Fruit fly (Drosophila melanogaster) whole organism: Measurements from ENCODE around the gene CG33061.

Experiments used
- CG8478 ChIP-seq: fragments of >200 bp; optimal IDR thresholded peaks from 2 replicates; lab custom pipeline; 2018; ENCODE audit warnings: inconsistent platforms
- Dll ChIP-seq: fragments of >200 bp; optimal IDR thresholded peaks from 2 replicates; lab custom pipeline; 2017
- EcR ChIP-seq, 2 experiments: fragments of >200 bp; optimal IDR thresholded peaks; 2 replicates each; lab custom pipeline; 2017; ENCODE audit warnings: missing biosample characterization in 2 of 2, missing genetic modification characterization in 2 of 2, missing genetic modification reagents in 2 of 2
- pan ChIP-seq: fragments of >200 bp; optimal IDR thresholded peaks from 2 replicates; lab custom pipeline; 2017
- psq ChIP-seq: fragments of >200 bp; optimal IDR thresholded peaks from 2 replicates; lab custom pipeline; 2017
- usp ChIP-seq: fragments of >200 bp; optimal IDR thresholded peaks from 2 replicates; lab custom pipeline; 2017; ENCODE audit warnings: missing biosample characterization, missing genetic modification characterization, mixed read lengths

Gene CG33061

DNA sequence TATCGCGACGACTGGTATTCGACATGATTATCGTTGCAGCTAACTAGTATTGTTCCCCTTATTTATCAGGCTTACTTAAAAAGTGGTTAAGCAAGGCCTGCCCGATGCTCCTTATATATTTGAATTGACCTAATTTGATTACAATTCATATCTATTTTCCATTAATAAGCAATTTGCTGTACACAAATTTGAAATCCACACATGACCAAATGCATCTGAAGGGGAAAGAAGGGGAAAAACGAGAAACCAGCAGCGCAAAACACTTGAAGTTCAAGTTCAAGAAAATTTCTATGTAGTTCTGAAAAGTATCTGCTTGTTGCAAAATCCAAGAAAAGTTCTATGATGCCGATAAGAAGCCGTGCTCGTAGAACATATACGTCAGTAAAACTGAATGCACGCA is 2.9 kb upstream of the CG33061 start, which contains the start of the genes CG13040 and CG13039:
CG13040 (minus strand) TSS at position 101 of the 400 bp plus-strand sequence.
CG13039 (minus strand) TSS at position 106 of the 400 bp plus-strand sequence.
- no peak for TF ChIP-seq Dll (lab: Kevin White, UChicago)
- TF ChIP-seq CG8478 (lab: Kevin White, UChicago): no peak
- no peak for TF ChIP-seq EcR (GFP tag; optimal IDR thresholded peaks at IDR 0.05; lab: Kevin White, UChicago)
- no peak for TF ChIP-seq pan
- TF ChIP-seq psq (lab: Kevin White, UChicago): no peak
- no peak for TF ChIP-seq usp (GFP tag; lab: Kevin White, UChicago)

DNA sequence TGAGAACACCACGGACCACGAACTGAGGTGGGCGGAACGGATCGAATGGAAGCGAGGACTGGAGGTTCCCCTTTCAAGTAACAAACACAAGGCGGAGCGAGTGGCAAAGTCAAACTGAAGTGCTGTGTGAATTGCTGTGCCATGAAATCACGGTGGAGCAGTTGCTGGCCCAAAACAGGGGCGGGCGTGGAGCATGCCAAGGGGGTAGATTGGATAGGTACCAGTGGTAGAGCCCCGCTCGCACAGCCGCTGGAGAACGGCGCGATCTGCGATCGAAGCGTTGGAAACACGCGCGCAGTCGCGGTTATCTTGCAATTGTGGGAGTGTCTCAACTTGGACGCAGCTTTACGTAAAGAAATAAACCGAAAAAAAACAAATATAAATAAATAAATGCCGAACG is 1.8 kb upstream of the CG33061 start, which contains the start of gene CG13038:
CG13038 (minus strand) TSS at position 118 of the 400 bp plus-strand sequence.
- no peak for TF ChIP-seq CG8478 (lab: Kevin White, UChicago)
- TF ChIP-seq Dll (lab: Kevin White, UChicago): no peak
- TF ChIP-seq pan: no peak
- TF ChIP-seq usp (GFP tag; lab: Kevin White, UChicago): no peak
- TF ChIP-seq EcR (GFP tag; optimal IDR thresholded peaks at IDR 0.05; lab: Kevin White, UChicago): no peak
- no peak for TF ChIP-seq psq (lab: Kevin White, UChicago)

DNA sequence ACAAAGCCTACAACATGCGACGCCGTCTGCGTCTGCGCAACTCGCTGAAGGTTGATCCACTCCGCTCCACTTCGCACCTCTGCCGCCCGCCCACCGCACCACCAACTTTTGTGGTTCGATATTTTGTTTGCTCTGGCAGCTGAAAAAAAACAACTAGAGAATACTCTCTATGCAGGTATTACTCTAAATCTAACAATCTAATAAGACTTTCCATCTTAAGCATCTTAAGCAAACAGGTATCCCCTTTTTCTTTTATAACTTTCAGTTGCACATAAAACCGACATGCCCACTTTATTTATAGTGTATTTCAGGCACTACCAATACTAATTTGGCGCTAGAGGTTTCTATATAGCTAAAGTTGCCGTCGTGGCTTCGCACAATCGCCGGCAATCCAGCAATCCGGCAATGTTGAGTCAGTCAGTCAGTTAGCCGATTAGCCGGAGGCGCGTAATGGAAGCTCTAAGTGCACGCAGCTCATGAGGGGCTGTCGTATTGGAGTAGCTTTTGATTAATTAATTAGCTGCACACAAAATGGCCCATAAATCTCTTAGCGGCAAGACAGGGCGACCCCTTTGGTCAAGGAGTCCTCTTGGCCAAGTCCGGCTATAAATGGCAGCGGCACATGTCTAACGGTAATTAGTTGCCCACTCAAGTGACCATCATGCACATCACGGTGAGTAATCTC is 1.2 kb upstream of the CG33061 start, which contains the start of gene CG13058:
CG13058 (plus strand) TSS at position 635 of the 685 bp plus-strand sequence.
- TF ChIP-seq Dll (lab: Kevin White, UChicago) (no peak), psq (lab: Kevin White, UChicago) (no peak), CG8478 (lab: Kevin White, UChicago) (no peak), pan (no peak), usp (GFP tag; lab: Kevin White, UChicago) (no peak), EcR (GFP tag; optimal IDR thresholded peaks at IDR 0.05; lab: Kevin White, UChicago) (no peak)

DNA sequence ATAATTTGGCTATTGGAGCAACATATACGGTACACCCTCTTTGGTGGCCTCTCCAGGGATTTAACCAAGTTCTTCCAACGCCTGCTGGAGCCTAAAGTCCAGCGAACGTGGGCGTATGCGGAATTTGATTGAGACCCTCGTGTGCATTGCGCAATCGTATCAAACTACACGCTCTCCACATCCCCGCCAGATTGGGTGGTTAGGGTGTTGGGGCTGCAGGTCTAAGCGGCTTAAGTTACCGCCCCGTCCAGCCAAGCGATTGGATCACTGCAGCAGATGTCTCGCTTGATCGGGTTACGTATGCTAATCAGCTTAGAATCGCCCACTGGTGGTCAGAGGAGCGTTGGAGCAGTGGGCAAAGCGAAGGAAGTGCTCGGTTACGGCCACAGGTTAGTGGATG is 1.1 kb downstream of the CG33061 start, which contains the start of gene CG33060:
CG33060 (plus strand) TSS at position 301 of the 400 bp plus-strand sequence.
- TF ChIP-seq usp (GFP tag; lab: Kevin White, UChicago) (no peak), CG8478 (lab: Kevin White, UChicago) (no peak), psq (lab: Kevin White, UChicago) (no peak), Dll (lab: Kevin White, UChicago) (no peak), pan (no peak), EcR (GFP tag; optimal IDR thresholded peaks at IDR 0.05; lab: Kevin White, UChicago) (no peak)

DNA sequence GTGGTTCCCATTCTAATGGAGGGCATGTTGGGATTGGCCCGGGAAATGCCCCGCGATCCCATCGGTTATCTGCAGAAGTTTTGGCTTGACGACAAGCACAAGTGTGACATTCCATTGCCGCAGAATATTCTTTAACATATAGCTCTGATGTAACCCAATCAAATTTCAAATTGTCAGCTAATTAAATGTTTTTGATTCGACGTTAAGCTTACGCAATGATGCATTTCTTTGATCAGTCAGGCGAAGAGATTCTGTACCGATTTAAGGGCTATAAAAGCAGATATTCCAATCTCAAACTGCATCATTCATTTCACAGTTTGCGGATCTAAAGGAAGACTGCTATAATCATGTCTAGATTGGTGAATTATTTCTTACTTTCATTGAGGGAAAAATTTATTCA is 2.0 kb downstream of the CG33061 start, which contains the start of gene retinin:
retinin (plus strand) TSS at position 301 of the 400 bp plus-strand sequence.
- TF ChIP-seq usp (GFP tag; lab: Kevin White, UChicago) (no peak), pan (no peak), Dll (lab: Kevin White, UChicago) (no peak), EcR (GFP tag; optimal IDR thresholded peaks at IDR 0.05; lab: Kevin White, UChicago) (no peak), psq (lab: Kevin White, UChicago) (no peak), CG8478 (lab: Kevin White, UChicago) (no peak)

DNA sequence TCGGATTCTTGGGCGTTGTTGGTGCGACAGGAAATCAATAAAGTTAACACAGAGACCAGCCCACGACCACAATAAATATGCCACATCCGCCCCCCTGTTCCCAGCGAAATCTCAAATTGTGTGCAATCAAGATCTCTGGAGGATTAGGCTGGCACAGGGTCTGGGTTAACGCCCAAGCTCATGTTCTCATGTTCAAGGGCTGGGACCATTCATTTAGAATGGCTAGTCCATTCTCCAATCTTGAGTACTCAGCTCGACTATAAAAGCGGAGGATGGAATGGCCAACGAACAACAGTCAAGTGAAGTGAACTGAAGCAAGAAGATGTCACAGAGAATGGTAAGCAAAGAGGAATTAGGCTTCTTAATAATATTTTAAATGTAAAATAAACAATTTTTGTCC is 3.4 kb downstream of the CG33061 start, which contains the start of gene CG13056:
CG13056 (plus strand) TSS at position 301 of the 400 bp plus-strand sequence.
- TF ChIP-seq psq (lab: Kevin White, UChicago) (no peak), usp (GFP tag; lab: Kevin White, UChicago) (no peak), CG8478 (lab: Kevin White, UChicago) (no peak), pan (no peak), EcR (GFP tag; optimal IDR thresholded peaks at IDR 0.05; lab: Kevin White, UChicago) (no peak), Dll (lab: Kevin White, UChicago) (no peak)

DNA sequence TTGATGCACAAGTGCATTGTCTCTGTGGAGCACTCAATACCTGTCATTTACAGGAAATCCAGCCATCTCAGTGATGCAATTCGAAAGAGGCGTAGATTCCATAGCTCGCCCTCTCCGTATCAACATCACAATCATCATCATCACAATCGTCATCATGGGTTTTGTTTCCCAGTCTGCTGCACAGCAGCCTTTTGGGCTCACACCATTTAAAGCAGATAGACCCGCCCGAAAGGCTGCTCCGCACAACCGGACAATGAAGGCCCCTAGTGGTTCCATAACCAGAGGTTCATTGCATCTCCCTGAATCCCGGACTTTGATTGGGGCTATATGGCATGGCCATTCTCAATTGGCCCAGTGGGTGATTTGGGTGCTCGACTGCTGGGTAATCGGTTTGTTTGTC is 5.3 kb downstream of the CG33061 start:
- TF ChIP-seq usp (GFP tag; lab: Kevin White, UChicago) (no peak), EcR (GFP tag; optimal IDR thresholded peaks at IDR 0.05; lab: Kevin White, UChicago) (no peak), pan (no peak), CG8478 (lab: Kevin White, UChicago) (no peak), psq (lab: Kevin White, UChicago) (no peak), Dll (lab: Kevin White, UChicago) (no peak)

DNA sequence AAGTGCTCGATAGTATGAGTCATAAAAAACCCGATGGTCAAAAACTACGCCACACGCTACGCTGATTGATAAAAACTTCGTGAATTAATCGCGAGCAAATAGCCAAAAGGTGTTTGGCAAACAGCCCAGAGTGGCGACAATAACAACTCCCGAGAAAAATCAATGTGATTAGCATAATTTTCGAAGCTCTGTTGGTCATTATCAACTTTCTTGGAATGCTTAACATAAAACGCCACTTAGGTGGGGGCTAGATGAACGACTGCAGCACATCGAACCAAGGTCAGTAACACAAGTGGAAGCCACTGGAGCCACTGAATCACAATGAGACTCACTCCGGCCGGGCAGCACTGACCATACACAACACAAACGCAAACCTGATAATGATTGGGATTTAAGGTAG is 8.1 kb downstream of the CG33061 start:
- no peak for TF ChIP-seq pan
- no peak for TF ChIP-seq psq (lab: Kevin White, UChicago)
- no peak for TF ChIP-seq Dll (lab: Kevin White, UChicago)
- no peak for TF ChIP-seq EcR (GFP tag; optimal IDR thresholded peaks at IDR 0.05; lab: Kevin White, UChicago)
- TF ChIP-seq usp (GFP tag; lab: Kevin White, UChicago): no peak
- TF ChIP-seq CG8478 (lab: Kevin White, UChicago): no peak

DNA sequence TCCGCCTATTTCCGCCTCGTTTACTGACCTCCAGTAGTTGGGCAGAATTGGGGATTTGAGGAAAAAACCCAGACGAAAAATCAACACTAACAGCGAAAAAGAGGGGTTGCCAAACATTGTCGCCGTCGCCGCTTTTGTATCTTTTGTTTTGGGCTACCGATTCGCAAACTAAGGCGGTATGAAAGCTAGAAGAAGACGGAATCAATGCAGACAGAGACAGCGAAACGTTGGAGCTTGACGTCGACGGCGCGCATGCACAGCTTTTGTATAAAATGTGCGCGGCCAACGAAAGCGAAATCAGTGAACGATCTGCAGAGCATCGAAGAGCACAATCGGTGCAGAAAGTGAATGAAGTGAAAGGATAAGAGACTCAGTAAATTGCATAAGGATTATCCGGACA is 9.1 kb downstream of the CG33061 start, which contains the start of gene CG4998:
CG4998 (plus strand) TSS at position 301 of the 400 bp plus-strand sequence.
- TF ChIP-seq CG8478 (lab: Kevin White, UChicago) (no peak), psq (lab: Kevin White, UChicago) (no peak), Dll (lab: Kevin White, UChicago) (no peak), EcR (GFP tag; optimal IDR thresholded peaks at IDR 0.05; lab: Kevin White, UChicago) (no peak), pan (no peak), usp (GFP tag; lab: Kevin White, UChicago) (no peak)

DNA sequence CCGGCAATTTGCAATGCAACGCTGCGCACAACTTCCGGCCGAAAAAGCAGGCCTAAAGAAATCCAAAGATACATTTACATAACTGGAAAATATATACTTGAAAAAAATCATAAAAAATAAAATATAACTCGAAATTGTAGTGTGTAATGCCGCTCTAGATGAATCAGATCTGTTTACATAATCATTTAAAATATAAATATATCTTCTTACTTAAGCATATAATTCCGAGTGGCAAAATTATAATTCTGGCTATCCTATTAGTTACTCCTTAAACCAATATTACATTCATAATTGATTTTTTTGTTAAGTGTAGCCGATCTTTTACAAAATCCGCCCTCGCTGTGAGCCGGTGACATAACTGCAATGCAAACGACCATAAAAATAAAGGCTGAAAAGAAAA is 9.9 kb downstream of the CG33061 start:
- TF ChIP-seq pan: no peak
- TF ChIP-seq psq (lab: Kevin White, UChicago): no peak
- no peak for TF ChIP-seq Dll (lab: Kevin White, UChicago)
- no peak for TF ChIP-seq usp (GFP tag; lab: Kevin White, UChicago)
- TF ChIP-seq EcR (GFP tag; optimal IDR thresholded peaks at IDR 0.05; lab: Kevin White, UChicago): no peak
- no peak for TF ChIP-seq CG8478 (lab: Kevin White, UChicago)

DNA sequence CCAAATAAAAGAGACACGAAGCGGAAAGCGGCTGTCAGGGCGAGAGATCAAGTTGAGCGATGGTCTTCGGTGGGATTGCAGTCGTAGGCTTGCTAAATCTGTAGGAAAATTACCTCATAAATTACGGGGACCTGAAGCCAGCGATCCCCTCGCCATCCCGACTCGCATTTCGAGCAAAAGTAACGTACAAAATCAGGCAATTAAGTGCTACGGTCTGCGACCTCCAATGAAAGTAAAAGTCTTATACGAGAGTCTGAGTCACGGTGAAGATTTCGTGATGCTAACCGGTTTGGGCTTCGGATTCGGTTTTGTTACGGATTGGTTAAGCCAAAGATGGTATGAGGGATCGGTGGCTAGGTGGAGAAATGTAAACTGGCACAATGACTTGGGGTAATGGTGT is 10.3 kb downstream of the CG33061 start:
- TF ChIP-seq pan (no peak), CG8478 (lab: Kevin White, UChicago) (no peak), EcR (GFP tag; optimal IDR thresholded peaks at IDR 0.05; lab: Kevin White, UChicago) (no peak), usp (GFP tag; lab: Kevin White, UChicago) (no peak), psq (lab: Kevin White, UChicago) (no peak), Dll (lab: Kevin White, UChicago) (no peak)
